Worm (Caenorhabditis elegans) whole organism, L4/young adult: ENCODE measurements around the gene F10G7.12.

Experiments used
- W03F9.2 ChIP-seq: fragments of 150-350 bp; optimal IDR thresholded peaks from 2 replicates; lab custom pipeline; 2014; ENCODE audit warnings: missing biosample characterization, missing genetic modification characterization
- dao-5 ChIP-seq: sonication (generic microtip); optimal IDR thresholded peaks from 2 replicates; lab custom pipeline; 2016; ENCODE audit warnings: missing genotype, missing genetic modification characterization, moderate library complexity, missing compliant biosample characterization
- him-1 ChIP-seq: sonication (generic microtip); optimal IDR thresholded peaks from 2 replicates; lab custom pipeline; 2016; ENCODE audit warnings: missing genotype, missing genetic modification reagents, missing genetic modification characterization, missing compliant biosample characterization

DNA sequence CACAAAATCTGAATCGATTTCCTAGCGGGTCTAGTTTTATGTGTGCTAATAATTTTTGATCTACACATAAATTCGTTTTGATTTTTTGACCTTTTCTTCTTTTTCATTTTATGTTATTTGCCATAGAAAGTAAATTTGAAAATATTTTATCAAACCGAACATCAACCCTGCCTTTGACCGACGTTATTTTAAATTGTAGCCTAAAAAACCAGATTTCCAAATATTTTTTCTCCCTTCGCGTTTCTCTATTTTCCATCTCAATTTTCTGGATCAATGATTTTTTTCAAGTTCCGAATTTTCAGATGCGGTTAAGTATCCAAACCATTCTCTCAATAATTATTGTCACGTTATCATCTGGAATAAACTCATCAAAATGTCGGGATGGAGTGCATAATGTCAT lies 11.7 kb upstream of the F10G7.12 start, which contains the start of gene T05A7.1:
- TF ChIP-seq him-1 (tag; lab: Kevin White, UChicago) (no peak), W03F9.2 (tag; lab: Kevin White, UChicago) (no peak), dao-5 (tag; lab: Kevin White, UChicago) (no peak)
